Worm (Caenorhabditis elegans) whole organism, L1 larva: ENCODE measurements around the gene col-12.

Experiments used
- C16A3.4 ChIP-seq: fragments of 150-350 bp; optimal IDR thresholded peaks from 2 replicates; lab custom pipeline; 2014; ENCODE audit warnings: missing biosample characterization, missing genetic modification characterization
- C34B4.2 ChIP-seq: sonication (generic microtip); optimal IDR thresholded peaks from 2 replicates; lab custom pipeline; 2017; ENCODE audit warnings: mild to moderate bottlenecking, missing genetic modification characterization, missing compliant biosample characterization
- F16B12.6 ChIP-seq: fragments of 150-350 bp; optimal IDR thresholded peaks from 2 replicates; lab custom pipeline; 2014; ENCODE audit warnings: missing biosample characterization, missing genetic modification characterization
- aha-1 ChIP-seq: fragments of 150-350 bp; optimal IDR thresholded peaks from 2 replicates; lab custom pipeline; 2014; ENCODE audit warnings: missing biosample characterization, missing genetic modification characterization
- blmp-1 ChIP-seq: fragments of 150-350 bp; optimal IDR thresholded peaks from 2 replicates; lab custom pipeline; 2014; ENCODE audit warnings: missing biosample characterization, missing genetic modification characterization
- ceh-82 ChIP-seq, 3 experiments: fragments of 150-350 bp in 1 of 3; sonication (generic microtip) in 2 of 3; optimal IDR thresholded peaks; 2 replicates each; lab custom pipeline; 2014 to 2017; ENCODE audit warnings: missing biosample characterization in 3 of 3, missing genetic modification characterization in 3 of 3
- ceh-88 ChIP-seq: fragments of 200-800 bp; sonication (Bioruptor generic); IDR thresholded peaks from 2 replicates; pipeline ENCODE4 v1.3.6; 2022; ENCODE audit warnings: missing genetic modification characterization, missing compliant biosample characterization
- ces-1 ChIP-seq: fragments of 150-350 bp; optimal IDR thresholded peaks from 2 replicates; lab custom pipeline; 2014; ENCODE audit warnings: missing biosample characterization, missing genetic modification reagents, missing genetic modification characterization
- dsc-1 ChIP-seq: sonication (generic microtip); optimal IDR thresholded peaks from 2 replicates; lab custom pipeline; 2016; ENCODE audit warnings: mild to moderate bottlenecking, missing genetic modification characterization, missing compliant biosample characterization
- efl-1 ChIP-seq, 4 experiments: fragments of 150-350 bp; optimal IDR thresholded peaks in 3 of 4; peaks in 1 of 4; 1 replicate in 1 of 4; 2 replicates in 3 of 4; lab custom pipeline; 2014; ENCODE audit warnings: missing biosample characterization in 2 of 4, missing genetic modification characterization in 2 of 4, missing genetic modification reagents in 2 of 4
- efl-3 ChIP-seq: fragments of 200-800 bp; sonication (Bioruptor generic); optimal IDR thresholded peaks from 2 replicates; lab custom pipeline; 2018; ENCODE audit warnings: mild to moderate bottlenecking, missing genetic modification characterization, missing compliant biosample characterization
- elt-3 ChIP-seq, 6 experiments: fragments of 150-350 bp in 1 of 6; sonication (generic microtip); optimal IDR thresholded peaks; 2 replicates each; lab custom pipeline; 2017 to 2018; ENCODE audit warnings: missing biosample characterization in 6 of 6, missing genetic modification characterization in 6 of 6, inconsistent platforms in 1 of 6
- ets-5 ChIP-seq: fragments of 200-800 bp; sonication (Bioruptor generic); IDR thresholded peaks from 2 replicates; pipeline ENCODE4 v1.3.6; 2022; ENCODE audit warnings: missing genetic modification characterization, missing compliant biosample characterization
- fkh-10 ChIP-seq: sonication (generic microtip); optimal IDR thresholded peaks from 2 replicates; lab custom pipeline; 2017; ENCODE audit warnings: missing biosample characterization, missing genetic modification reagents, missing genetic modification characterization
- fkh-8 ChIP-seq: sonication (generic microtip); optimal IDR thresholded peaks from 2 replicates; lab custom pipeline; 2016; ENCODE audit warnings: mild to moderate bottlenecking, missing genetic modification characterization, missing compliant biosample characterization
- fos-1 ChIP-seq: fragments of 150-350 bp; optimal IDR thresholded peaks from 2 replicates; lab custom pipeline; 2014; ENCODE audit warnings: missing biosample characterization, missing genetic modification characterization
- hlh-17 ChIP-seq: fragments of 200-800 bp; sonication (Bioruptor generic); optimal IDR thresholded peaks from 2 replicates; lab custom pipeline; 2018; ENCODE audit warnings: missing genetic modification characterization, mild to moderate bottlenecking, missing compliant biosample characterization, moderate library complexity, borderline replicate concordance
- isw-1 ChIP-seq: fragments of 200-800 bp; sonication (Bioruptor generic); IDR thresholded peaks from 2 replicates; pipeline ENCODE4 v1.3.6; 2022; ENCODE audit warnings: missing genetic modification characterization, missing compliant biosample characterization
- lin-13 ChIP-seq: fragments of 150-350 bp; optimal IDR thresholded peaks from 2 replicates; lab custom pipeline; 2014; ENCODE audit warnings: missing biosample characterization, missing genetic modification reagents, missing genetic modification characterization
- lin-14 ChIP-seq: fragments of 200-800 bp; sonication (Bioruptor generic); optimal IDR thresholded peaks from 2 replicates; lab custom pipeline; 2018; ENCODE audit warnings: mild to moderate bottlenecking, missing genetic modification characterization, moderate library complexity, missing compliant biosample characterization
- lin-35 ChIP-seq, 2 experiments: fragments of 150-350 bp; optimal IDR thresholded peaks; 2 replicates each; lab custom pipeline; 2014; ENCODE audit warnings: missing biosample characterization in 2 of 2, missing genetic modification characterization in 2 of 2, missing genetic modification reagents in 2 of 2
- lin-39 ChIP-seq: fragments of 150-350 bp; optimal IDR thresholded peaks from 2 replicates; lab custom pipeline; 2014; ENCODE audit warnings: missing biosample characterization, missing genetic modification reagents, missing genetic modification characterization
- mdl-1 ChIP-seq, 2 experiments: fragments of 150-350 bp; optimal IDR thresholded peaks; 2 replicates each; lab custom pipeline; 2014 to 2017; ENCODE audit warnings: missing biosample characterization in 2 of 2, missing genetic modification characterization in 2 of 2, inconsistent platforms in 1 of 2
- nhr-28 ChIP-seq: fragments of 150-350 bp; optimal IDR thresholded peaks from 2 replicates; lab custom pipeline; 2014; ENCODE audit warnings: missing biosample characterization, missing genetic modification characterization
- nhr-84 ChIP-seq: sonication (generic microtip); optimal IDR thresholded peaks from 2 replicates; lab custom pipeline; 2017; ENCODE audit warnings: missing biosample characterization, missing genetic modification characterization
- nhr-85 ChIP-seq: sonication (generic microtip); peaks from one replicate; lab custom pipeline; 2016; ENCODE audit warnings: missing genetic modification characterization, inconsistent platforms, missing compliant biosample characterization
- pax-3 ChIP-seq: fragments of 200-800 bp; sonication (Bioruptor generic); optimal IDR thresholded peaks from 2 replicates; lab custom pipeline; 2018; ENCODE audit warnings: mild to moderate bottlenecking, missing genetic modification characterization, moderate library complexity, missing compliant biosample characterization
- rnt-1 ChIP-seq: sonication (generic microtip); optimal IDR thresholded peaks from 2 replicates; lab custom pipeline; 2016; ENCODE audit warnings: mild to moderate bottlenecking, missing genetic modification characterization, moderate library complexity, missing compliant biosample characterization
- swsn-7 ChIP-seq: sonication (generic microtip); optimal IDR thresholded peaks from 2 replicates; lab custom pipeline; 2016; ENCODE audit warnings: missing genetic modification characterization, missing compliant biosample characterization
- tbx-2 ChIP-seq: sonication (generic microtip); optimal IDR thresholded peaks from 2 replicates; lab custom pipeline; 2016; ENCODE audit warnings: missing genetic modification characterization, missing compliant biosample characterization
- unc-130 ChIP-seq: fragments of 150-350 bp; optimal IDR thresholded peaks from 2 replicates; lab custom pipeline; 2017; ENCODE audit warnings: missing biosample characterization, missing genetic modification characterization, inconsistent platforms
- unc-62 ChIP-seq: fragments of 150-350 bp; optimal IDR thresholded peaks from 2 replicates; lab custom pipeline; 2014; ENCODE audit warnings: missing biosample characterization, missing genetic modification reagents, missing genetic modification characterization
- unc-86 ChIP-seq: sonication (generic microtip); optimal IDR thresholded peaks from 2 replicates; lab custom pipeline; 2016; ENCODE audit warnings: missing genetic modification characterization, missing compliant biosample characterization
- vab-15 ChIP-seq: sonication (generic microtip); optimal IDR thresholded peaks from 2 replicates; lab custom pipeline; 2017; ENCODE audit warnings: missing genotype, mild to moderate bottlenecking, missing genetic modification characterization, missing compliant biosample characterization
- xbp-1 ChIP-seq: sonication (generic microtip); optimal IDR thresholded peaks from 2 replicates; lab custom pipeline; 2016; ENCODE audit warnings: missing genetic modification characterization, missing compliant biosample characterization
- zag-1 ChIP-seq: fragments of 150-350 bp; optimal IDR thresholded peaks from 2 replicates; lab custom pipeline; 2014; ENCODE audit warnings: missing biosample characterization, missing genetic modification characterization
- ztf-11 ChIP-seq, 2 experiments: sonication (generic microtip); optimal IDR thresholded peaks; 2 replicates each; lab custom pipeline; 2016 to 2017; ENCODE audit warnings: missing genetic modification characterization in 2 of 2, missing biosample characterization in 1 of 2, missing compliant biosample characterization in 1 of 2

col-12 gene

DNA sequence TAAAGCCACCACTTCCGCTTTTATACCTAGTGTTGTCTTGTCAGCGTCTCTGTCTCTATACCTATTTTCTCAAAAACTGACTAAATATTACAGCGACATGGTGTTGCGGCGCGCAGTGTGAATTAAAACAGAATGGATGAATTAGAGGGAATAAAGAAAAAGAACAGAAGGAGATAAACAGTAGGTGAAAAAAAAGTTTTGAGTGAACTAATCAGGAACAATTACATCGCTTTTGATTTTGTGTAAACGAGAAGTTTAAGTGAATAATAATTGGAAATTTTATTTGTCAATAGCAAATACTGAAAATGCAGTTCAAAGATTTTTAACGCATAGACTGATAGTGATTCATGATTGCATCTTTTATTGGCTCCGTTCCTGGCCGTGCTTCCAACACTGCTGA, at the start of gene col-12:
TSS of gene col-12 (minus strand) at position 101 of the 400 bp plus-strand sequence.
- no peak for TF ChIP-seq ces-1
- TF ChIP-seq ets-5, result no peak
- TF ChIP-seq vab-15 (tag; lab: Kevin White, UChicago), result no peak
- no peak for TF ChIP-seq unc-62
- TF ChIP-seq lin-39 (tag; lab: Kevin White, UChicago), result no peak

ce11 chrV:10474040-10474439, 49.0 kb upstream of the col-12 start:
- TF ChIP-seq aha-1 (tag; lab: Kevin White, UChicago) (no peak), swsn-7 (no peak), mdl-1 (tag; optimal IDR thresholded peaks at IDR 0.05; lab: Kevin White, UChicago) (no peak), hlh-17 (GFP tag; lab: Kevin White, UChicago) (no peak), nhr-85 (no peak), nhr-84 (tag; lab: Kevin White, UChicago) (no peak), unc-130 (tag; lab: Kevin White, UChicago) (no peak), ces-1 (no peak)
- TF ChIP-seq, all 84 proteins: peak for 0

DNA sequence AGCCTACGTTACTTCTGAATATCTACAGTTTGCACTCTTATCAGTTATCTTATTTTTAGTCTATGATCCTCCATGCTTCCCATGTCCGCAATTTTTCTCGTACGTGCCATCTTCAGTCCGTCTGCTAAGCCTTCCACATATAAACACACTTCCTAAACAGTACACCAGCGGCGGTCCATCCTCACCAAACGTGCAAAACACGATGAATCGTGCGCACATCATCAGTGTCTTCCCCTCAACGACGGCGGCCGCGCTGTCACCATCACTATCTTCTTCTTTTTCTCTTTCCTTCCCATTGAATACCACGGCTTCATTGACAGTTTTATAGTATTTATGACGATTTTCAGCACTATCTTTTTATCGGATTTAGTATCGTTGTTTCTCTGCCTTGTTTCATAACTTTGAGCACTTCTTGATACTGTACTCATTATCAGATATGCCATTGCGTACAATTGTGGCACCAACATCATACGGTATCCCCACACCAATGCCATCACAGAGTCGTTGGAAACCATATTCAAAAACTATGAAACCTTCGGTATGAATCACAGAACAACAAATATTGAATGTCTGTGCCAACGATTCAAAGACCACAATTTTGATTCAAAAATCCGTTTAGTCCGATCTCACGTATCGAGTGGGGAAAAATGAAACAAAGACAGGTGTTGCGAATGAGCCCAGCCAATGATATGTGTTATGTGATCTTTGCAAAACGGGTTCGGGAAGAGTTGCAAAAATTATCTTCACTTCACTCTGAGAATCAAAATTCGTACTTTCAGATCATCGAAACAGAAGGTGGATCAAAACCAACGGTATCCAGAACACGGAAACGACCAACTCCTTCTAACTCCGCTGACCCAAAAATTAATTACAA, 48.1 kb upstream of the col-12 start:
- TF ChIP-seq efl-1 (optimal IDR thresholded peaks at IDR 0.05; lab: Kevin White, UChicago), result no peak
- peak in 1 of 2 experiments; percentile 85 for TF ChIP-seq efl-1 (GFP tag; optimal IDR thresholded peaks at IDR 0.05 in 1 of 2; lab: Kevin White, UChicago)
- no peak for TF ChIP-seq ztf-11 (tag; optimal IDR thresholded peaks at IDR 0.05; lab: Kevin White, UChicago)
- TF ChIP-seq rnt-1 (tag; lab: Kevin White, UChicago), result peak; percentile 9

DNA sequence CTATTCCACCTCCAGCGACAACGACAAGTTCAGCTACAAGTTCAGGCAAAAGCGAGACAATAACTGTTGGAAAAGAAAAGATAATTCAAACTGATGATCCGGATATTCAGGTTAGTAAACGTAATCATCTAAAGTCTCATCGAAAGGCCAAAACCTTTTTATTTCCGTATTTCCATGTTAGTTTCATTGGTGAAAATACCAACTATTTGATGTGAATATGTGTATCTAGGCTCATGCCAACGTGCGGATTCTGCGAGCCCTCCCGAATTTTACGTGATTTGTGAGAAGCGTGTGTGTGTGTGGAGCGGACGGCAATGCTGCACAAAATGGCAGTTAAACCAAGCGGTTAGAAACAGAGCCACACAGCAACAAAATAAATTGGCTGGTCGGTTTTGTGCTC, 46.0 kb upstream of the col-12 start:
- TF ChIP-seq ztf-11 (tag; optimal IDR thresholded peaks at IDR 0.05; lab: Kevin White, UChicago) (no peak), fos-1 (no peak), C34B4.2 (no peak), zag-1 (no peak), nhr-85 (no peak), dsc-1 (tag; lab: Kevin White, UChicago) (no peak), lin-13 (GFP tag; lab: Kevin White, UChicago) (no peak), elt-3 (tag; optimal IDR thresholded peaks at IDR 0.05; lab: Kevin White, UChicago) (no peak), blmp-1 (tag; lab: Kevin White, UChicago) (no peak), unc-86 (tag; lab: Kevin White, UChicago) (no peak), vab-15 (tag; lab: Kevin White, UChicago) (no peak), lin-14 (GFP tag; lab: Kevin White, UChicago) (no peak), isw-1 (no peak), fkh-10 (GFP tag; lab: Kevin White, UChicago) (no peak), C16A3.4 (no peak), tbx-2 (tag; lab: Kevin White, UChicago) (no peak), nhr-84 (tag; lab: Kevin White, UChicago) (no peak), pax-3 (no peak), nhr-28 (tag; lab: Kevin White, UChicago) (no peak)

ce11 chrV:10469845-10470244, 44.8 kb upstream of the col-12 start:
- TF ChIP-seq C34B4.2 (no peak), efl-1 (optimal IDR thresholded peaks at IDR 0.05; lab: Kevin White, UChicago) (no peak), efl-1 (GFP tag; optimal IDR thresholded peaks at IDR 0.05 in 1 of 2; lab: Kevin White, UChicago) (peak in 1 of 2 experiments; percentile 71), fkh-8 (tag; lab: Kevin White, UChicago) (peak; percentile 12)

- TF ChIP-seq ceh-82 (tag; optimal IDR thresholded peaks at IDR 0.05; lab: Kevin White, UChicago) (no peak), zag-1 (no peak), hlh-17 (GFP tag; lab: Kevin White, UChicago) (no peak), rnt-1 (tag; lab: Kevin White, UChicago) (no peak), mdl-1 (tag; optimal IDR thresholded peaks at IDR 0.05; lab: Kevin White, UChicago) (no peak), efl-3 (no peak), lin-35 (GFP tag; optimal IDR thresholded peaks at IDR 0.05; lab: Kevin White, UChicago) (no peak), F16B12.6 (tag; lab: Kevin White, UChicago) (no peak), xbp-1 (no peak), ceh-88 (GFP tag; lab: Robert Waterston, UW) (no peak)
Observed at ce11 chrV:10468709-10469108, 43.7 kb upstream of the col-12 start.
